Fruit fly (Drosophila melanogaster) ovary, adult (tissue): ENCODE results near the gene Cpr.
A peak's percentile ranks its signal among the peaks of the same experiment; 100 is the strongest.

Experiments used
- CG17801 ChIP-seq: fragments of 200-800 bp; optimal IDR thresholded peaks from 2 replicates; lab custom pipeline; 2019; ENCODE audit warnings: missing biosample characterization, mild to moderate bottlenecking, missing genetic modification characterization, moderate library complexity; ENCODE audit not compliant: partially characterized antibody

Gene Cpr

dm6 chr2L:6338367-6338975 is at the start of gene Cpr, which contains the start of gene Pez:
Cpr (plus strand) TSS chr2L:6338836.
Pez (minus strand) TSS chr2L:6338671.
- peak; percentile 42 for TF ChIP-seq CG17801 (GFP tag; lab: Kevin White, UChicago)

DNA sequence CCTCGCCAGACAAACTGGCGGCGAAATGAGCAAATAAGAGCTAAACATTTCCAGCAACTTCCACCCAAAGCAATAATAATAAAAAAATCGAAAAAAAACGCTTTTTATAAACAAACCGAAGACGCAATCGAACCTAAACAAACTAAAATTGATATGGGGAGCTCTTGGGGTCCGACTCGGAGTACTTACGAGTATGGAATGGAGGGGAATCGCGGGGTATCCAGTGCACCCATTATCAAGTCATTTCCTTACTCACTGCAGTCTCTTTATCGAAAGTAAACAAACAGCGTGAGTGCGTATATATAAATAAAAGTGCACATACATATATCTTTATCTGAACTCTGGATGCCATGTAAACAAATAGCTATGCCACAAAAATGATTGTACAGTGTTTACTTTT is 47.0 kb upstream of the Cpr start:
- no peak for TF ChIP-seq CG17801 (GFP tag; lab: Kevin White, UChicago)

dm6 chr2L:6301616-6302015 is 37.0 kb upstream of the Cpr start:
- no peak for TF ChIP-seq CG17801 (GFP tag; lab: Kevin White, UChicago)

dm6 chr2L:6306895-6307294 is 31.7 kb upstream of the Cpr start:
- TF ChIP-seq CG17801 (GFP tag; lab: Kevin White, UChicago): no peak

dm6 chr2L:6308651-6309050 is 30.0 kb upstream of the Cpr start, which contains the start of the genes CG43922 and CG13984:
CG43922 (minus strand) TSS chr2L:6308751.
CG13984 (plus strand) TSS chr2L:6308819.
- no peak for TF ChIP-seq CG17801 (GFP tag; lab: Kevin White, UChicago)

- TF ChIP-seq CG17801 (GFP tag; lab: Kevin White, UChicago): no peak
These were observed 28.8 kb upstream of the Cpr start for dm6 chr2L:6309879-6310278.

dm6 chr2L:6319068-6319467 is 19.6 kb upstream of the Cpr start:
- TF ChIP-seq CG17801 (GFP tag; lab: Kevin White, UChicago): no peak

dm6 chr2L:6323536-6324385 is 14.9 kb upstream of the Cpr start, which contains the start of gene PDZ-GEF:
PDZ-GEF (plus strand) TSS chr2L:6323767.
- no peak for TF ChIP-seq CG17801 (GFP tag; lab: Kevin White, UChicago)

DNA sequence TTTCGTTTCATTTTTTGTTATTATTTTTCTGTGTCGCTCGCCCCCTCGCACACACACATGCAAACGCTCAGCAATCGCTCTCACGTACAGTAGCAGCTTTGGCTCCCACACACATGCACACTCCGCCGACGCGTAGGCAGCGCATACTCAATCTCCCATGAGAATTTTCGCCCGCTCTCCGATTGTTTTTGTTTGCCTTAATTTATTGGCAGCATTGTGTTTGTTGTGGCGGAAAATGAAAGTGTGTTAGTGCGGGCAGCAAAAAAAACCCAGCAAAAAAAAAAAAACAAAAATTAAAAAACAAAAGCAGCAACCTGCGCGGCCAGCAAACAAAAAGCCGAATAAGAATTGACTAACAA is 14.3 kb upstream of the Cpr start:
- TF ChIP-seq CG17801 (GFP tag; lab: Kevin White, UChicago): peak; percentile 89

DNA sequence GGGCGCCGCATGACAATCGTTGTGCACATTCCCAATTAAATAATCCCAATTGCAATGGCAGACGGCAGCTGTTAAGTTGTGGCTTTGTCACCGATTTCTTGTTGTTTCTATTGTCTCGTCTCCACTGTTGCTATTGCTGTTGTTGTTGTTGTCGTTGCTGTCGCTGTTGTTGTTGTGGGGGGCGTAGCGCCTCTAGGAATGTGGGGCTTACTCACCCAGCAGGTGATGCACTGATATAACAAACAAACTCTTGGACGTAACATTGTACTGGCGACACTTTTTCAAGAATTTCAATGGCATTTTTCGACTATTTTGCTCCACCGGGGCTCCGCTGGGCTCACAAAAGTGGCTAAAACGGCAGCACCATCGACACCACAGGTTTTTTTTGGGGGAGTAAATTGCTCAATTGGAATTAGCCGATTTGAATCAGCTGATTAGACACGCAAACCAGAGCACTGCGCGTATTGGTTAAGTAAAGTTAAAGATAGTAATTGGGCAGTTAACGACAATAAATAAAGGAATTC is 731 bp upstream of the Cpr start:
- no peak for TF ChIP-seq CG17801 (GFP tag; lab: Kevin White, UChicago)

dm6 chr2L:6339010-6339897 is 618 bp downstream of the Cpr start:
- TF ChIP-seq CG17801 (GFP tag; lab: Kevin White, UChicago): peak; percentile 28

DNA sequence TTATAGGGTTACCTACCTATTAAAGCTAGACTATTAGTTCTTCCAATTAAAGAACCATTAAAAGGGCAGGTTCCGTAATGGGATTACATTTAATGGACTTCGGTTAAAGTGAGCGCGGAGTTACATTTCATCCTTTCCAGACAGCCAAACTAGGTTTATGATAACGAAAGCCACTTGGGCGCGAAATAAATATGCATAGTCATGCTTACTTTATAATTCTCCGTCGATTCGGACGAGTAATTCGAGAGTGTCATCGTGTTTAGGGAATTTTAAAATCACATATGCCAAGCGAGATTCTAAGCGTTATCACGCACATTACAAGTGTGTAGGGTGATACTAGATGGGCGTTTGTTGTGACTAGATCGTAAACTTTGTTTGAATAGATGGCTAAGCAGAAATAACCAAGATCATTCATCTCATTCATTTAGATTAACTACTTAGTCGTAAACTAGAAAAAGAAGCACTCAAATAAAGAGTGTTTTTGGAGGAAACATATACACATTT is 1.6 kb downstream of the Cpr start:
- no peak for TF ChIP-seq CG17801 (GFP tag; lab: Kevin White, UChicago)

DNA sequence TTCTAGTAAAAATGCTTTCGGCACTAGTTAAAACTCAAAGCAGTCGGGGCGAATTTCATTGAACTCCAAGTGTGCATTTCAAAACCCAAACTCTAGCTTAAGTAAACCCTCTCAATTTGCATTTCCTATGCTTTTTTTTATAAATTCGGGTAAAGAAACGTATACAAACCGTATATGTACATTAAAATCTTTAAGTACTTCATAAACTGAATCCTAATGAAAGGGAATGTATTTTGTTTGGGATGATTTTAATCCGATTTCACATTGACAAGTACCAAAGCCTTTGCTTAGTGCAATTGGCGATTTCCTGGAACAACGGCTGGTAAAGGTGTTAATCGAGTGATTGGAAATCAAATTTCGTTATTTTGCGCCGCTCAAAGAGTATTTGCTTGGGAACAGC is 2.6 kb downstream of the Cpr start:
- no peak for TF ChIP-seq CG17801 (GFP tag; lab: Kevin White, UChicago)

DNA sequence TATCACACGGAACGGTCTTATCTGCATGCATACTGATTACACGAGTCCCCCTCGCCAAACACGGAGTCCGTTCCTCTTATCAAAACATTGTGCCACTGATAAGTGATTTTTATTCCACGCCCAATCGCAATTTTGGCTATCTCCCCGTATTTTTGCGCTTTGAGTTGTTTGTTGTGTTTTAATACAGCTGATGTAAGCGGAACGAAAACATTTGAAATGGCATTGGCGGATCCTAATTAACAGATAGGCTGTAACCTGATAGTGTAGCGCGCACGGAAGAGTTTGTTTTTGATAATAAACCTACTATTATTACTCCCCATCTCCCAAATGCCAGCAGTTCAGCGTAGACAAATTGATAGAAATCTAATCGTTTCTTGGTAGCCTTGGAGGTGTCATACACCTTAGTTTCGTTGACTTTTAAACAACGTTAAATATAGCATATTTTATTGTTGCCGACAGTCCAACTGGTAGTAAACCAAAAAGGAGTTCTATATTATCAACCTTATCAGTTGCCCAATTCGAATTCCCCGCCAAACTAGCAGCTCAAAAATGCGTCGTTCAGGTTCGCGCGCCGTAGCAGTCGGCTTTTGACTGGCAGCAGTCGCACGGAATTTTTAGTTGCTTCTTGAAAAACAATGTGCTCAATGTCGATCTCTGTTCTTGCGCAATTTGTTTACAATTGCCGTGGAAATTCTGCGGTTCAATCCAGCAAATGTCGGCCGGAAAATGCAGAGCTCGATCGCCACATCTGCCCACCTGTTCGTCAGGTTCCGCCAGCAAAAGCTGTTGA is 4.6 kb downstream of the Cpr start:
- TF ChIP-seq CG17801 (GFP tag; lab: Kevin White, UChicago): no peak
